Fruit fly (Drosophila melanogaster): ENCODE data around the gene prc.

prc gene

DNA sequence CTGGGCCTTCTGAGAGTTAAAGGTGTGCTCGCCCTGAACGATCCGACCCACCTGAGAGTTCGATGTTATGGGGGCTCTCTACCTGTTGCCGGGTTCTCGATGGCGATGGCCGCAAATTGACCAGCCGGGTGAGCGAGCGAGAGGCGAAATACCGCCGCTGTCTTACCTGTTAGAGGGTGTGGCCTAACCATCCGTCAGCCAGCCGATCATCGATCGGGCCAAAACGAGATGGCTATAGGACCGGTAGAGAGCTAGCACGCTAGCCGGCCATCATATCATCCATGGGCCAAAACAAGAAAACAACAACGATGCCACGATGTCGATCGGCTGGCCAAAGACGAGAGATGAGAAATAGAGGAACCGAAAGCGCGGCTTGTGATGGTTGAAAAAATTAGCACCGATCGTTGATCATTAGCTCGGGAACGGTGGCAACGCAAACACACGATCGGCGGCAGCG, 38.6 kb downstream of the prc start, which contains the start of gene byn:
TSS of gene byn (plus strand) at position 407 of the 457 bp plus-strand sequence.
- no peak for TF ChIP-seq psq (optimal IDR thresholded peaks at IDR 0.05)
- no peak for TF ChIP-seq EcR (GFP tag; optimal IDR thresholded peaks at IDR 0.05)
- peak; percentile 35 for TF ChIP-seq Dll (optimal IDR thresholded peaks at IDR 0.05)
- TF ChIP-seq pan (optimal IDR thresholded peaks at IDR 0.05): no peak
- TF ChIP-seq CG8478 (optimal IDR thresholded peaks at IDR 0.05): no peak
- no peak for TF ChIP-seq usp (GFP tag; optimal IDR thresholded peaks at IDR 0.05)

dm6 chr3L:11925382-11925781, 40.5 kb downstream of the prc start:
- TF ChIP-seq Dll (optimal IDR thresholded peaks at IDR 0.05): no peak
- TF ChIP-seq CG8478 (optimal IDR thresholded peaks at IDR 0.05): no peak
- no peak for TF ChIP-seq EcR (GFP tag; optimal IDR thresholded peaks at IDR 0.05)
- no peak for TF ChIP-seq psq (optimal IDR thresholded peaks at IDR 0.05)
- no peak for TF ChIP-seq pan (optimal IDR thresholded peaks at IDR 0.05)
- TF ChIP-seq usp (GFP tag; optimal IDR thresholded peaks at IDR 0.05): no peak

DNA sequence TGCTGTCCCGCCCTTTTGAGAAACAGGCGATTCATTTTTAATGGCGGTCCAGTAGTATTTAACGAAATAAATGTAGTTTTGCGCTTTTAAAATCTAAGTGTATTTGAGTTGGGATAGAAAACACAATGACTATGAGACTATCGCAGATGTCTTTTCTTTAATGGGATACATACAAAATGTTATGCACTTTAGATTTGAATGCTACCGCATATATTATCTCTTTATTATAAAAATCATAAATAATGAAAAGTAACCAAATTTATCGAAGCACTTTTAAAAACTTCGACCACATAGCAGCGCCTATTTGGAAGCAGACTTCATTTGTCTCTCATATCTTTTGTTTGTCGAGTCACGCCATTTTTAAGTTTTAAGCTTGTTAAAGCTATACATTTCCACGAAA, 41.3 kb downstream of the prc start, which contains the start of gene SdhAL:
TSS of gene SdhAL (minus strand) at position 101 of the 400 bp plus-strand sequence.
- TF ChIP-seq psq (optimal IDR thresholded peaks at IDR 0.05): no peak
- TF ChIP-seq CG8478 (optimal IDR thresholded peaks at IDR 0.05): no peak
- no peak for TF ChIP-seq EcR (GFP tag; optimal IDR thresholded peaks at IDR 0.05)
- TF ChIP-seq usp (GFP tag; optimal IDR thresholded peaks at IDR 0.05): no peak
- no peak for TF ChIP-seq pan (optimal IDR thresholded peaks at IDR 0.05)
- TF ChIP-seq Dll (optimal IDR thresholded peaks at IDR 0.05): no peak

- TF ChIP-seq EcR (GFP tag; optimal IDR thresholded peaks at IDR 0.05) (no peak), Dll (optimal IDR thresholded peaks at IDR 0.05) (no peak), usp (GFP tag; optimal IDR thresholded peaks at IDR 0.05) (no peak), psq (optimal IDR thresholded peaks at IDR 0.05) (no peak), pan (optimal IDR thresholded peaks at IDR 0.05) (no peak), CG8478 (optimal IDR thresholded peaks at IDR 0.05) (no peak)
Observed at dm6 chr3L:11921213-11921612, 44.7 kb downstream of the prc start, which contains the start of gene CG11588. CG11588 (plus strand) TSS chr3L:11921513.

dm6 chr3L:11918217-11918616, 47.7 kb downstream of the prc start:
- TF ChIP-seq CG8478 (optimal IDR thresholded peaks at IDR 0.05) (no peak), usp (GFP tag; optimal IDR thresholded peaks at IDR 0.05) (no peak), pan (optimal IDR thresholded peaks at IDR 0.05) (no peak), psq (optimal IDR thresholded peaks at IDR 0.05) (no peak), EcR (GFP tag; optimal IDR thresholded peaks at IDR 0.05) (no peak), Dll (optimal IDR thresholded peaks at IDR 0.05) (no peak)
